Fruit fly (Drosophila melanogaster) whole organism, embryonic: ENCODE data around the gene east.

Experiments used
- Bgb ChIP-seq: fragments of 200-800 bp; sonication (Bioruptor generic); IDR thresholded peaks from 2 replicates; pipeline ENCODE4 v1.3.6; 2022; ENCODE audit warnings: missing biosample characterization, missing genetic modification characterization; ENCODE audit not compliant: partially characterized antibody
- CG10274 ChIP-seq: fragments of 200-800 bp; sonication (Bioruptor generic); optimal IDR thresholded peaks from 3 replicates; lab custom pipeline; 2017; ENCODE audit warnings: missing biosample characterization, mild to moderate bottlenecking, missing genetic modification characterization
- CG10654 ChIP-seq: fragments of 200-800 bp; sonication (Bioruptor generic); optimal IDR thresholded peaks from 2 replicates; lab custom pipeline; 2016; ENCODE audit warnings: missing biosample characterization, missing genetic modification characterization
- CG11456 ChIP-seq: fragments of 200-800 bp; sonication (Bioruptor generic); IDR thresholded peaks from 3 replicates; pipeline ENCODE4 v1.3.6; 2022; ENCODE audit warnings: missing biosample characterization, missing genetic modification characterization
- CG11723 ChIP-seq: fragments of 200-800 bp; sonication (Bioruptor generic); optimal IDR thresholded peaks from 2 replicates; lab custom pipeline; 2017; ENCODE audit warnings: missing biosample characterization, mild to moderate bottlenecking, missing genetic modification characterization
- CG12744 ChIP-seq: fragments of 200-800 bp; sonication (Bioruptor generic); optimal IDR thresholded peaks from 2 replicates; lab custom pipeline; 2016; ENCODE audit warnings: missing biosample characterization, missing genetic modification characterization
- CG12942 ChIP-seq: fragments of 200-800 bp; sonication (Bioruptor generic); optimal IDR thresholded peaks from 3 replicates; lab custom pipeline; 2016; ENCODE audit warnings: missing biosample characterization, missing genetic modification characterization
- CG13123 ChIP-seq: fragments of 200-800 bp; sonication (Bioruptor generic); optimal IDR thresholded peaks from 2 replicates; lab custom pipeline; 2016; ENCODE audit warnings: missing biosample characterization, missing genetic modification characterization
- CG13296 ChIP-seq: fragments of 200-800 bp; sonication (Bioruptor generic); optimal IDR thresholded peaks from 3 replicates; lab custom pipeline; 2018; ENCODE audit warnings: missing biosample characterization, mild to moderate bottlenecking, missing genetic modification characterization
- CG13424 ChIP-seq: fragments of 200-800 bp; sonication (Bioruptor generic); optimal IDR thresholded peaks from 2 replicates; lab custom pipeline; 2019; ENCODE audit warnings: missing biosample characterization, mild to moderate bottlenecking, missing genetic modification characterization, moderate library complexity
- CG1529 ChIP-seq: fragments of 200-800 bp; sonication (Bioruptor generic); optimal IDR thresholded peaks from 3 replicates; lab custom pipeline; 2018; ENCODE audit warnings: missing biosample characterization, missing genetic modification characterization
- CG17359 ChIP-seq: fragments of 200-800 bp; sonication (Bioruptor generic); optimal IDR thresholded peaks from 3 replicates; lab custom pipeline; 2018; ENCODE audit warnings: missing biosample characterization, mild to moderate bottlenecking, missing genetic modification characterization, moderate library complexity
- CG18011 ChIP-seq: fragments of 200-800 bp; sonication (Bioruptor generic); optimal IDR thresholded peaks from 2 replicates; lab custom pipeline; 2017; ENCODE audit warnings: missing biosample characterization, missing genetic modification characterization, mild to moderate bottlenecking, moderate library complexity, missing genotype
- CG2875 ChIP-seq: fragments of 200-800 bp; sonication (Bioruptor generic); optimal IDR thresholded peaks from 2 replicates; lab custom pipeline; 2017; ENCODE audit warnings: missing biosample characterization, mild to moderate bottlenecking, missing genetic modification characterization, missing genetic modification reagents
- CG2889 ChIP-seq: fragments of 200-800 bp; sonication (Bioruptor generic); IDR thresholded peaks from 3 replicates; pipeline ENCODE4 v1.3.6; 2022; ENCODE audit warnings: missing biosample characterization, missing genetic modification characterization
- CG32772 ChIP-seq: fragments of 200-800 bp; sonication (Bioruptor generic); IDR thresholded peaks from 2 replicates; pipeline ENCODE4 v1.3.6; 2022; ENCODE audit warnings: missing biosample characterization, missing genetic modification characterization
- CG4328 ChIP-seq: fragments of 200-800 bp; sonication (Bioruptor generic); optimal IDR thresholded peaks from 3 replicates; lab custom pipeline; 2017; ENCODE audit warnings: missing biosample characterization, missing genetic modification reagents, missing genetic modification characterization
- CG7372 ChIP-seq: fragments of 200-800 bp; sonication (Bioruptor generic); IDR thresholded peaks from 2 replicates; pipeline ENCODE4 v1.3.6; 2022; ENCODE audit warnings: missing biosample characterization, missing genetic modification characterization
- CG7839 ChIP-seq: fragments of 200-800 bp; sonication (Bioruptor generic); optimal IDR thresholded peaks from 3 replicates; lab custom pipeline; 2018; ENCODE audit warnings: missing biosample characterization, mild to moderate bottlenecking, missing genetic modification characterization, moderate library complexity
- CG9932 ChIP-seq: fragments of 200-800 bp; sonication (Bioruptor generic); IDR thresholded peaks from 2 replicates; pipeline ENCODE4 v1.3.6; 2022; ENCODE audit warnings: missing biosample characterization, missing genetic modification characterization
- CrebB ChIP-seq: fragments of 200-800 bp; sonication (Bioruptor generic); optimal IDR thresholded peaks from 3 replicates; lab custom pipeline; 2018; ENCODE audit warnings: missing biosample characterization, mild to moderate bottlenecking, missing genetic modification characterization
- Dip3 ChIP-seq: fragments of 200-800 bp; sonication (Bioruptor generic); optimal IDR thresholded peaks from 3 replicates; lab custom pipeline; 2016; ENCODE audit warnings: missing biosample characterization, missing genetic modification characterization
- Dll ChIP-seq: fragments of 200-800 bp; sonication (Bioruptor generic); IDR thresholded peaks from 4 replicates; pipeline ENCODE4 v1.3.6; 2022; ENCODE audit warnings: missing biosample characterization, missing genetic modification characterization; ENCODE audit not compliant: partially characterized antibody
- Eip74EF ChIP-seq, 2 experiments: fragments of 200-800 bp in 1 of 2; fragments of >200 bp in 1 of 2; sonication (Bioruptor generic) in 1 of 2; optimal IDR thresholded peaks; 2 replicates each; lab custom pipeline; 2017 to 2019; ENCODE audit warnings: missing biosample characterization in 2 of 2, missing genetic modification characterization in 2 of 2, mild to moderate bottlenecking in 1 of 2, moderate library complexity in 1 of 2
- GATAe ChIP-seq: fragments of 200-800 bp; sonication (Bioruptor generic); conservative IDR thresholded peaks from 2 replicates; pipeline ENCODE4 v1.3.6; 2022; ENCODE audit warnings: missing biosample characterization, missing genetic modification characterization
- Hr39 ChIP-seq: fragments of >200 bp; optimal IDR thresholded peaks from 2 replicates; lab custom pipeline; 2017
- NC2β ChIP-seq: fragments of 200-800 bp; sonication (Bioruptor generic); optimal IDR thresholded peaks from 2 replicates; lab custom pipeline; 2016; ENCODE audit warnings: missing biosample characterization, missing genetic modification characterization
- Rx ChIP-seq: fragments of 200-800 bp; sonication (Bioruptor generic); IDR thresholded peaks from 2 replicates; pipeline ENCODE4 v1.3.6; 2022; ENCODE audit warnings: missing biosample characterization, missing genetic modification characterization
- Side ChIP-seq: fragments of 200-800 bp; sonication (Bioruptor generic); optimal IDR thresholded peaks from 2 replicates; lab custom pipeline; 2016; ENCODE audit warnings: missing biosample characterization, missing genetic modification characterization
- ato ChIP-seq: fragments of 200-800 bp; sonication (Bioruptor generic); IDR thresholded peaks from 2 replicates; pipeline ENCODE4 v1.3.6; 2022; ENCODE audit warnings: missing biosample characterization, missing genetic modification characterization; ENCODE audit not compliant: partially characterized antibody
- btn ChIP-seq: fragments of 200-800 bp; sonication (Bioruptor generic); optimal IDR thresholded peaks from 2 replicates; lab custom pipeline; 2016; ENCODE audit warnings: missing biosample characterization, missing genetic modification characterization
- en ChIP-seq: fragments of 200-800 bp; sonication (Bioruptor generic); optimal IDR thresholded peaks from 2 replicates; lab custom pipeline; 2016; ENCODE audit warnings: missing biosample characterization, missing genetic modification characterization
- fd3F ChIP-seq: fragments of 200-800 bp; sonication (Bioruptor generic); optimal IDR thresholded peaks from 2 replicates; lab custom pipeline; 2018; ENCODE audit warnings: missing biosample characterization, mild to moderate bottlenecking, missing genetic modification characterization, moderate library complexity
- gce ChIP-seq: fragments of 200-800 bp; sonication (Bioruptor generic); IDR thresholded peaks from 3 replicates; pipeline ENCODE4 v1.3.6; 2022; ENCODE audit warnings: missing biosample characterization, missing genetic modification characterization
- gcm ChIP-seq: fragments of 200-800 bp; sonication (Bioruptor generic); optimal IDR thresholded peaks from 2 replicates; lab custom pipeline; 2019; ENCODE audit warnings: missing biosample characterization, mild to moderate bottlenecking, missing genetic modification characterization, moderate library complexity
- grn ChIP-seq: fragments of 200-800 bp; sonication (Bioruptor generic); optimal IDR thresholded peaks from 3 replicates; lab custom pipeline; 2017; ENCODE audit warnings: missing biosample characterization, missing genetic modification characterization
- gsb ChIP-seq: fragments of 200-800 bp; sonication (Bioruptor generic); IDR thresholded peaks from 2 replicates; pipeline ENCODE4 v1.3.6; 2022; ENCODE audit warnings: missing biosample characterization, missing genetic modification characterization
- hbn ChIP-seq: fragments of 200-800 bp; sonication (Bioruptor generic); IDR thresholded peaks from 2 replicates; pipeline ENCODE4 v1.3.6; 2022; ENCODE audit warnings: missing biosample characterization, missing genetic modification characterization; ENCODE audit not compliant: partially characterized antibody
- inv ChIP-seq: fragments of 200-800 bp; sonication (Bioruptor generic); IDR thresholded peaks from 2 replicates; pipeline ENCODE4 v1.3.6; 2022; ENCODE audit warnings: missing biosample characterization, missing genetic modification characterization; ENCODE audit not compliant: partially characterized antibody
- jing ChIP-seq: fragments of 200-800 bp; sonication (Bioruptor generic); optimal IDR thresholded peaks from 2 replicates; lab custom pipeline; 2018; ENCODE audit warnings: missing biosample characterization, mild to moderate bottlenecking, missing genetic modification characterization
- ken ChIP-seq: fragments of 200-800 bp; sonication (Bioruptor generic); IDR thresholded peaks from 3 replicates; pipeline ENCODE4 v1.3.6; 2022; ENCODE audit warnings: missing biosample characterization, missing genetic modification characterization
- nau ChIP-seq: fragments of 200-800 bp; sonication (Bioruptor generic); optimal IDR thresholded peaks from 3 replicates; lab custom pipeline; 2017; ENCODE audit warnings: missing biosample characterization, mild to moderate bottlenecking, missing genetic modification characterization, missing genetic modification reagents
- nom ChIP-seq: fragments of 200-800 bp; sonication (Bioruptor generic); optimal IDR thresholded peaks from 2 replicates; lab custom pipeline; 2017; ENCODE audit warnings: missing biosample characterization, missing genetic modification characterization, mild to moderate bottlenecking, moderate library complexity, missing genetic modification reagents
- oc ChIP-seq: fragments of 200-800 bp; sonication (Bioruptor generic); optimal IDR thresholded peaks from 2 replicates; lab custom pipeline; 2018; ENCODE audit warnings: missing biosample characterization, mild to moderate bottlenecking, missing genetic modification characterization, moderate library complexity
- psq ChIP-seq: fragments of 200-800 bp; sonication (Bioruptor generic); optimal IDR thresholded peaks from 2 replicates; lab custom pipeline; 2017; ENCODE audit warnings: missing biosample characterization, missing genetic modification characterization
- schlank ChIP-seq: fragments of 200-800 bp; sonication (Bioruptor generic); optimal IDR thresholded peaks from 2 replicates; lab custom pipeline; 2018; ENCODE audit warnings: missing biosample characterization, mild to moderate bottlenecking, missing genetic modification characterization
- seq ChIP-seq: fragments of 200-800 bp; sonication (Bioruptor generic); IDR thresholded peaks from 2 replicates; pipeline ENCODE4 v1.3.6; 2022; ENCODE audit warnings: missing biosample characterization, missing genetic modification characterization
- sob ChIP-seq: fragments of 200-800 bp; sonication (Bioruptor generic); IDR thresholded peaks from 2 replicates; pipeline ENCODE4 v1.3.6; 2022; ENCODE audit warnings: missing biosample characterization, missing genetic modification characterization
- tap ChIP-seq: fragments of 200-800 bp; optimal IDR thresholded peaks from 3 replicates; lab custom pipeline; 2019; ENCODE audit warnings: missing biosample characterization, mild to moderate bottlenecking, missing genetic modification characterization, moderate library complexity
- unpg ChIP-seq: fragments of 200-800 bp; sonication (Bioruptor generic); optimal IDR thresholded peaks from 3 replicates; lab custom pipeline; 2018; ENCODE audit warnings: missing biosample characterization, mild to moderate bottlenecking, missing genetic modification characterization, moderate library complexity

Gene east

dm6 chrX:2009453-2010009 is 1.1 kb upstream of the east start (continued):
- TF ChIP-seq CG7839 (tag; lab: Kevin White, UChicago) (peak; percentile 79), gsb (GFP tag; lab: Robert Waterston, UW) (no peak), CG2889 (GFP tag; lab: Robert Waterston, UW) (peak; percentile 31; the same call in 2 of the 3 replicates), btn (GFP tag; lab: Kevin White, UChicago) (peak; percentile 31), CG13123 (GFP tag; lab: Kevin White, UChicago) (peak; percentile 39), nau (GFP tag; lab: Kevin White, UChicago) (peak; percentile 51), hbn (GFP tag; lab: Robert Waterston, UW) (no peak), psq (GFP tag; lab: Kevin White, UChicago) (no peak), CG1529 (GFP tag; lab: Kevin White, UChicago) (peak; percentile 49), gcm (peak; percentile 35), CG10654 (GFP tag; lab: Kevin White, UChicago) (peak; percentile 51), CG32772 (GFP tag; lab: Robert Waterston, UW) (peak; percentile 51), Dip3 (GFP tag; lab: Kevin White, UChicago) (peak; percentile 82), CG4328 (GFP tag; lab: Kevin White, UChicago) (peak; percentile 77), CG10274 (peak; percentile 50), Side (GFP tag; lab: Kevin White, UChicago) (peak; percentile 58), ato (GFP tag; lab: Robert Waterston, UW) (no peak), oc (no peak), CrebB (tag; lab: Kevin White, UChicago) (no peak), unpg (GFP tag; lab: Kevin White, UChicago) (peak; percentile 56), fd3F (GFP tag; lab: Kevin White, UChicago) (peak; percentile 65), CG12942 (peak; percentile 46), CG12744 (GFP tag; lab: Kevin White, UChicago) (no peak), GATAe (no peak), grn (no peak), NC2β (GFP tag; lab: Kevin White, UChicago) (peak; percentile 69), CG9932 (GFP tag; lab: Robert Waterston, UW) (peak; percentile 63), ken (GFP tag; lab: Robert Waterston, UW) (no peak), inv (no peak), CG11723 (GFP tag; lab: Kevin White, UChicago) (peak; percentile 66), Hr39 (lab: Kevin White, UChicago) (no peak), sob (0 out of 2 replicates have a peak, but pooled peaks have one; percentile 29), Rx (peak; percentile 48), gce (GFP tag; lab: Robert Waterston, UW) (no peak), seq (peak; percentile 38), CG13424 (tag; lab: Kevin White, UChicago) (peak; percentile 79), CG11456 (GFP tag; lab: Robert Waterston, UW) (peak; percentile 81), Dll (GFP tag; lab: Robert Waterston, UW) (no peak), CG18011 (GFP tag; lab: Kevin White, UChicago) (peak; percentile 44), tap (tag; lab: Kevin White, UChicago) (peak; percentile 25), en (GFP tag; lab: Kevin White, UChicago) (peak; percentile 13), CG13296 (GFP tag; lab: Kevin White, UChicago) (peak; percentile 64), CG7372 (GFP tag; lab: Robert Waterston, UW) (0 out of 2 replicates have a peak, but pooled peaks have one; percentile 37), schlank (tag; lab: Kevin White, UChicago) (peak; percentile 15), Bgb (no peak), CG17359 (tag; lab: Kevin White, UChicago) (peak; percentile 61), nom (GFP tag; lab: Kevin White, UChicago) (no peak), jing (GFP tag; lab: Kevin White, UChicago) (peak; percentile 51), CG2875 (GFP tag; lab: Kevin White, UChicago) (peak; percentile 49), Eip74EF (GFP tag; optimal IDR thresholded peaks at IDR 0.05; lab: Kevin White, UChicago) (peak in 1 of 2 experiments; percentile 28)
